Worm (Caenorhabditis elegans) whole organism, L4 larva: ENCODE measurements around the gene Y67A10A.11.
"Not testable (repeated sequence)": the region's sequence is repeated elsewhere in the genome, so short reads cannot be mapped to it uniquely, and the experiment has no call there.

Source experiments
- ama-1 ChIP-seq: fragments of 150-350 bp; optimal IDR thresholded peaks from 2 replicates; lab custom pipeline; 2014; ENCODE audit warnings: inconsistent platforms, mixed read lengths
- gei-8 ChIP-seq: fragments of 200-800 bp; sonication (Bioruptor generic); optimal IDR thresholded peaks from 2 replicates; lab custom pipeline; 2018; ENCODE audit warnings: mild to moderate bottlenecking, missing genetic modification characterization, missing compliant biosample characterization
- nhr-42 ChIP-seq: fragments of 200-800 bp; sonication (Bioruptor generic); IDR thresholded peaks from 2 replicates; pipeline ENCODE4 v1.3.6; 2022; ENCODE audit warnings: missing genetic modification characterization, missing compliant biosample characterization

ce11 chrIV:14328276-14328675 is 11.5 kb upstream of the Y67A10A.11 start:
- not testable (repeated sequence) for TF ChIP-seq gei-8 (GFP tag; lab: Kevin White, UChicago); ama-1 (lab: Kevin White, UChicago); nhr-42 (GFP tag; lab: Robert Waterston, UW)
